Worm (Caenorhabditis elegans) whole organism, early embryonic: Measurements from ENCODE around the gene T07D4.2.

ENCODE experiments used
- B0310.2 ChIP-seq: sonication (generic microtip); optimal IDR thresholded peaks from 2 replicates; lab custom pipeline; 2016; ENCODE audit warnings: mild to moderate bottlenecking, missing genetic modification characterization, missing compliant biosample characterization
- F13C5.2 ChIP-seq: sonication (generic microtip); optimal IDR thresholded peaks from 2 replicates; lab custom pipeline; 2017; ENCODE audit warnings: mild to moderate bottlenecking, missing genetic modification characterization, inconsistent platforms, missing compliant biosample characterization
- aly-1 ChIP-seq: sonication (generic microtip); optimal IDR thresholded peaks from 2 replicates; lab custom pipeline; 2016; ENCODE audit warnings: missing genetic modification characterization, missing compliant biosample characterization
- ama-1 ChIP-seq: fragments of 150-350 bp; optimal IDR thresholded peaks from 2 replicates; lab custom pipeline; 2014
- ceh-13 ChIP-seq: fragments of 200-800 bp; sonication (Bioruptor generic); optimal IDR thresholded peaks from 2 replicates; lab custom pipeline; 2018; ENCODE audit warnings: mild to moderate bottlenecking, missing genetic modification characterization, missing compliant biosample characterization
- ceh-36 ChIP-seq: sonication (generic microtip); optimal IDR thresholded peaks from 2 replicates; lab custom pipeline; 2016; ENCODE audit warnings: missing genetic modification characterization, inconsistent platforms, missing compliant biosample characterization
- ets-7 ChIP-seq: sonication (generic microtip); optimal IDR thresholded peaks from 2 replicates; lab custom pipeline; 2016; ENCODE audit warnings: missing genotype, missing genetic modification characterization, missing compliant biosample characterization
- flt-1 ChIP-seq: fragments of 200-800 bp; sonication (Bioruptor generic); IDR thresholded peaks from 2 replicates; pipeline ENCODE4 v1.3.6; 2022; ENCODE audit warnings: missing genetic modification characterization, missing compliant biosample characterization
- hmbx-1 ChIP-seq: sonication (generic microtip); optimal IDR thresholded peaks from 2 replicates; lab custom pipeline; 2016; ENCODE audit warnings: mild to moderate bottlenecking, missing genetic modification characterization, missing compliant biosample characterization
- hmg-4 ChIP-seq: fragments of 200-800 bp; sonication (Bioruptor generic); optimal IDR thresholded peaks from 2 replicates; lab custom pipeline; 2018; ENCODE audit warnings: mild to moderate bottlenecking, missing genetic modification characterization, missing compliant biosample characterization
- hnd-1 ChIP-seq: sonication (generic microtip); optimal IDR thresholded peaks from 2 replicates; lab custom pipeline; 2016; ENCODE audit warnings: missing genetic modification characterization, missing compliant biosample characterization
- pes-1 ChIP-seq: fragments of 200-800 bp; sonication (Bioruptor generic); IDR thresholded peaks from 2 replicates; pipeline ENCODE4 v1.3.6; 2022; ENCODE audit warnings: missing genetic modification reagents, missing genetic modification characterization, missing compliant biosample characterization
- scrt-1 ChIP-seq: fragments of 200-800 bp; sonication (Bioruptor generic); IDR thresholded peaks from 2 replicates; pipeline ENCODE4 v1.3.6; 2022; ENCODE audit warnings: missing genetic modification characterization, missing compliant biosample characterization
- sea-1 ChIP-seq: fragments of 200-800 bp; sonication (Bioruptor generic); conservative IDR thresholded peaks from 2 replicates; pipeline ENCODE4 v1.3.6; 2022; ENCODE audit warnings: missing genetic modification characterization, missing compliant biosample characterization
- tbx-11 ChIP-seq: fragments of 200-800 bp; sonication (Bioruptor generic); IDR thresholded peaks from 2 replicates; pipeline ENCODE4 v1.3.6; 2022; ENCODE audit warnings: missing genetic modification characterization, missing compliant biosample characterization
- tbx-37 ChIP-seq: fragments of 200-800 bp; sonication (Bioruptor generic); conservative IDR thresholded peaks from 2 replicates; pipeline ENCODE4 v1.3.6; 2022; ENCODE audit warnings: missing genetic modification reagents, missing genetic modification characterization, missing compliant biosample characterization
- tra-4 ChIP-seq: sonication (generic microtip); optimal IDR thresholded peaks from 2 replicates; lab custom pipeline; 2017; ENCODE audit warnings: missing genetic modification characterization, missing compliant biosample characterization

Gene T07D4.2

ce11 chrII:8884262-8884949 is 10.7 kb upstream of the T07D4.2 start, which contains the start of the genes T07D4.5 and ddx-19:
T07D4.5 (minus strand) TSS chrII:8884332.
ddx-19 (plus strand) TSS chrII:8884899.
- no peak for TF ChIP-seq hmg-4 (GFP tag; lab: Kevin White, UChicago)
- no peak for TF ChIP-seq ceh-13 (GFP tag; lab: Kevin White, UChicago)
- no peak for TF ChIP-seq pes-1 (GFP tag; lab: Robert Waterston, UW)
- TF ChIP-seq flt-1 (GFP tag; lab: Robert Waterston, UW), result no peak
- TF ChIP-seq ama-1 (lab: Kevin White, UChicago), result no peak
- TF ChIP-seq ceh-36, result no peak
- no peak for TF ChIP-seq tbx-37
- TF ChIP-seq ets-7, result no peak
- TF ChIP-seq tra-4 (tag; lab: Kevin White, UChicago), result no peak
- no peak for TF ChIP-seq hmbx-1
- no peak for TF ChIP-seq sea-1
- TF ChIP-seq tbx-11 (GFP tag; lab: Robert Waterston, UW), result no peak
- no peak for TF ChIP-seq scrt-1 (GFP tag; lab: Robert Waterston, UW)
- TF ChIP-seq B0310.2 (tag; lab: Kevin White, UChicago), result no peak

- no peak for TF ChIP-seq flt-1 (GFP tag; lab: Robert Waterston, UW)
- no peak for TF ChIP-seq scrt-1 (GFP tag; lab: Robert Waterston, UW)
- no peak for TF ChIP-seq ets-7
- TF ChIP-seq F13C5.2, result no peak
- TF ChIP-seq pes-1 (GFP tag; lab: Robert Waterston, UW), result no peak
- no peak for TF ChIP-seq ceh-13 (GFP tag; lab: Kevin White, UChicago)
- TF ChIP-seq aly-1 (tag; lab: Kevin White, UChicago), result no peak
These were observed 9.8 kb upstream of the T07D4.2 start, which contains the start of gene rha-1 for ce11 chrII:8883559-8883958. rha-1 (minus strand) TSS chrII:8883659.

- TF ChIP-seq aly-1 (tag; lab: Kevin White, UChicago) (no peak), tra-4 (tag; lab: Kevin White, UChicago) (no peak), B0310.2 (tag; lab: Kevin White, UChicago) (no peak), F13C5.2 (no peak), ceh-36 (no peak), hmbx-1 (no peak), flt-1 (GFP tag; lab: Robert Waterston, UW) (no peak), tbx-11 (GFP tag; lab: Robert Waterston, UW) (no peak), hnd-1 (no peak), ama-1 (lab: Kevin White, UChicago) (no peak)
These were observed 4.8 kb upstream of the T07D4.2 start for ce11 chrII:8878528-8878927.

ce11 chrII:8877032-8877985 is 3.6 kb upstream of the T07D4.2 start:
- TF ChIP-seq tbx-37 (no peak), tra-4 (tag; lab: Kevin White, UChicago) (no peak), B0310.2 (tag; lab: Kevin White, UChicago) (no peak), ama-1 (lab: Kevin White, UChicago) (no peak), F13C5.2 (no peak), ceh-36 (no peak), aly-1 (tag; lab: Kevin White, UChicago) (no peak), hmbx-1 (no peak), flt-1 (GFP tag; lab: Robert Waterston, UW) (no peak), tbx-11 (GFP tag; lab: Robert Waterston, UW) (no peak), hmg-4 (GFP tag; lab: Kevin White, UChicago) (no peak), pes-1 (GFP tag; lab: Robert Waterston, UW) (no peak), scrt-1 (GFP tag; lab: Robert Waterston, UW) (no peak), sea-1 (no peak), ets-7 (no peak), hnd-1 (no peak), ceh-13 (GFP tag; lab: Kevin White, UChicago) (no peak)

- TF ChIP-seq hmg-4 (GFP tag; lab: Kevin White, UChicago), result no peak
- TF ChIP-seq tbx-37, result no peak
- TF ChIP-seq scrt-1 (GFP tag; lab: Robert Waterston, UW), result no peak
- no peak for TF ChIP-seq sea-1
- TF ChIP-seq hnd-1, result no peak
- TF ChIP-seq B0310.2 (tag; lab: Kevin White, UChicago), result no peak
- no peak for TF ChIP-seq tra-4 (tag; lab: Kevin White, UChicago)
- TF ChIP-seq aly-1 (tag; lab: Kevin White, UChicago), result no peak
- TF ChIP-seq tbx-11 (GFP tag; lab: Robert Waterston, UW), result no peak
- no peak for TF ChIP-seq ceh-13 (GFP tag; lab: Kevin White, UChicago)
- no peak for TF ChIP-seq flt-1 (GFP tag; lab: Robert Waterston, UW)
These were observed 6.9 kb downstream of the T07D4.2 start for ce11 chrII:8866844-8867243.

ce11 chrII:8865078-8865477 is 8.7 kb downstream of the T07D4.2 start, which contains the start of gene npr-20:
npr-20 (minus strand) TSS chrII:8865178.
- TF ChIP-seq ets-7 (no peak), hmg-4 (GFP tag; lab: Kevin White, UChicago) (no peak), aly-1 (tag; lab: Kevin White, UChicago) (no peak), pes-1 (GFP tag; lab: Robert Waterston, UW) (no peak), ama-1 (lab: Kevin White, UChicago) (no peak)

ce11 chrII:8859596-8859995 is 14.1 kb downstream of the T07D4.2 start, which contains the start of gene snb-6:
snb-6 (minus strand) TSS chrII:8859696.
- TF ChIP-seq scrt-1 (GFP tag; lab: Robert Waterston, UW) (no peak), tbx-37 (no peak), B0310.2 (tag; lab: Kevin White, UChicago) (no peak)
